Fruit fly (Drosophila melanogaster) whole organism, pupa: ENCODE data around the gene toy.

Experiments used
- CG13204 ChIP-seq: fragments of 200-800 bp; sonication (Bioruptor generic); optimal IDR thresholded peaks from 2 replicates; lab custom pipeline; 2018; ENCODE audit warnings: missing biosample characterization, mild to moderate bottlenecking, missing genetic modification characterization, moderate library complexity
- CG14655 ChIP-seq: fragments of 200-800 bp; sonication (Bioruptor generic); optimal IDR thresholded peaks from 3 replicates; lab custom pipeline; 2017; ENCODE audit warnings: mild to moderate bottlenecking, missing biosample characterization, missing genetic modification reagents, missing genetic modification characterization
- CG15710 ChIP-seq: fragments of 200-800 bp; sonication (Bioruptor generic); optimal IDR thresholded peaks from 2 replicates; lab custom pipeline; 2018; ENCODE audit warnings: missing biosample characterization, mild to moderate bottlenecking, missing genetic modification characterization, moderate library complexity
- CG17806 ChIP-seq: fragments of 200-800 bp; sonication (Bioruptor generic); optimal IDR thresholded peaks from 2 replicates; lab custom pipeline; 2018; ENCODE audit warnings: missing biosample characterization, mild to moderate bottlenecking, missing genetic modification characterization, moderate library complexity
- CG32121 ChIP-seq: fragments of 200-800 bp; sonication (Bioruptor generic); IDR thresholded peaks from 2 replicates; pipeline ENCODE4 v1.3.6; 2022; ENCODE audit warnings: missing biosample characterization, missing genetic modification characterization
- CG4496 ChIP-seq: fragments of 200-800 bp; sonication (Bioruptor generic); IDR thresholded peaks from 3 replicates; pipeline ENCODE4 v1.3.6; 2022; ENCODE audit warnings: missing biosample characterization, missing genetic modification characterization
- CG8159 ChIP-seq: fragments of 200-800 bp; sonication (Bioruptor generic); optimal IDR thresholded peaks from 3 replicates; lab custom pipeline; 2018; ENCODE audit warnings: missing biosample characterization, mild to moderate bottlenecking, missing genetic modification characterization, moderate library complexity
- CG9948 ChIP-seq: fragments of 200-800 bp; sonication (Bioruptor generic); optimal IDR thresholded peaks from 2 replicates; lab custom pipeline; 2018; ENCODE audit warnings: missing biosample characterization, mild to moderate bottlenecking, missing genetic modification characterization, moderate library complexity
- EcR ChIP-seq: fragments of 200-800 bp; sonication (Bioruptor generic); optimal IDR thresholded peaks from 3 replicates; lab custom pipeline; 2019; ENCODE audit warnings: missing biosample characterization, missing genetic modification characterization, mild to moderate bottlenecking, moderate library complexity, missing genetic modification reagents
- Ets98B ChIP-seq: fragments of 200-800 bp; sonication (Bioruptor generic); IDR thresholded peaks from 2 replicates; pipeline ENCODE4 v1.3.6; 2022; ENCODE audit warnings: missing biosample characterization, missing genetic modification characterization
- Snoo ChIP-seq: fragments of 200-800 bp; sonication (Bioruptor generic); optimal IDR thresholded peaks from 3 replicates; lab custom pipeline; 2017; ENCODE audit warnings: missing biosample characterization, mild to moderate bottlenecking, missing genetic modification characterization, inconsistent platforms
- rn ChIP-seq: fragments of 200-800 bp; sonication (Bioruptor generic); IDR thresholded peaks from 2 replicates; pipeline ENCODE4 v1.3.6; 2022; ENCODE audit warnings: missing biosample characterization, missing genetic modification characterization

DNA sequence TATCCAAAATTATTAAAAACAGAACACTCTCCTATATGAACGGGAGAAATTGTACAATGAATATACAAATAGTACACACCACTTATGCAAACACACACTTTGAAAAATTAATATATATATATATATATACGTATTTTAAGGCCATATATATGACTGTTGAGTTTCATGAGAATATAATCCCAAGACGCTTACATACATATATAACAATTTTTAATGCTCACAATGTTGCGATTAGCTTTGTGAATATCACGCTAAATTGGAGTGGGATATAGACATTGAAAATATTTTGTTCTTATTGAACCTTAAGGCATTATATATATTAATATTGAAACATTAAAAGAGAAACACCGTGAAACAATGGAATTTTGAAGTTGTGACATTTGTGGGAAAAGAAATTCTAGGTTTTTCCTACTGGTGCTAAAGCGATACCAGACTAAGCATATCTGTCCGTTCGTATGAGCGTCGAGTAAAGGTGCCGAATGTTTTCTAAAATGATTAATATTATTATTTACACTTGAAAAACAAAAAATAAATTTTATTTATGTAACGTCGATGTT is 31.4 kb upstream of the toy start, which contains the start of gene 4E-T:
- TF ChIP-seq rn (GFP tag; lab: Robert Waterston, UW) (no peak), CG32121 (GFP tag; lab: Robert Waterston, UW) (no peak), CG13204 (GFP tag; lab: Kevin White, UChicago) (no peak), CG14655 (GFP tag; lab: Kevin White, UChicago) (no peak), Snoo (tag; lab: Kevin White, UChicago) (no peak), EcR (GFP tag; lab: Kevin White, UChicago) (no peak), CG8159 (no peak), CG15710 (tag; lab: Kevin White, UChicago) (no peak), CG17806 (no peak), CG9948 (no peak), CG4496 (GFP tag; lab: Robert Waterston, UW) (no peak), Ets98B (GFP tag; lab: Robert Waterston, UW) (no peak)
